Worm (Caenorhabditis elegans) whole organism, midembryonic: ENCODE data around the gene C55A1.1.

ENCODE experiments used
- T22C8.4 ChIP-seq: fragments of 200-800 bp; sonication (Bioruptor generic); IDR thresholded peaks from 2 replicates; pipeline ENCODE4 v1.3.6; 2022; ENCODE audit warnings: missing genetic modification characterization, missing compliant biosample characterization
- flt-1 ChIP-seq: fragments of 200-800 bp; sonication (Bioruptor generic); IDR thresholded peaks from 2 replicates; pipeline ENCODE4 v1.3.6; 2022; ENCODE audit warnings: missing genetic modification characterization, missing compliant biosample characterization
- klf-2 ChIP-seq: fragments of 200-800 bp; sonication (Bioruptor generic); conservative IDR thresholded peaks from 2 replicates; pipeline ENCODE4 v1.3.6; 2022; ENCODE audit warnings: missing genetic modification reagents, missing genetic modification characterization, missing compliant biosample characterization
- tab-1 ChIP-seq: fragments of 200-800 bp; sonication (Bioruptor generic); IDR thresholded peaks from 2 replicates; pipeline ENCODE4 v1.3.6; 2022; ENCODE audit warnings: missing genetic modification characterization, missing compliant biosample characterization

ce11 chrV:15652147-15652546 is 30.5 kb downstream of the C55A1.1 start:
- no peak for TF ChIP-seq tab-1
- no peak for TF ChIP-seq klf-2 (GFP tag; lab: Robert Waterston, UW)
- no peak for TF ChIP-seq flt-1 (GFP tag; lab: Robert Waterston, UW)
- no peak for TF ChIP-seq T22C8.4 (GFP tag; lab: Robert Waterston, UW)
